Fruit fly (Drosophila melanogaster) whole organism, prepupa: ENCODE measurements around the gene CG10405.

Experiments
- CG11902 ChIP-seq: fragments of 200-800 bp; sonication (Bioruptor generic); optimal IDR thresholded peaks from 3 replicates; lab custom pipeline; 2016; ENCODE audit warnings: missing biosample characterization, missing genetic modification characterization
- CG15336 ChIP-seq: fragments of 200-800 bp; sonication (Bioruptor generic); IDR thresholded peaks from 2 replicates; pipeline ENCODE4 v1.3.6; 2022; ENCODE audit warnings: missing biosample characterization, missing genetic modification characterization
- OdsH ChIP-seq: fragments of 200-800 bp; sonication (Bioruptor generic); optimal IDR thresholded peaks from 3 replicates; lab custom pipeline; 2016; ENCODE audit warnings: missing biosample characterization, missing genetic modification characterization
- eg ChIP-seq: fragments of 200-800 bp; sonication (Bioruptor generic); IDR thresholded peaks from 3 replicates; pipeline ENCODE4 v1.3.6; 2022; ENCODE audit warnings: missing biosample characterization, missing genetic modification characterization

- TF ChIP-seq CG11902 (GFP tag; lab: Kevin White, UChicago) (no peak), eg (GFP tag; lab: Robert Waterston, UW) (peak; percentile 93), OdsH (GFP tag; lab: Kevin White, UChicago) (no peak), CG15336 (GFP tag; lab: Robert Waterston, UW) (peak; percentile 88)
These were observed 5.7 kb upstream of the CG10405 start for dm6 chr3R:16448378-16449134.
